Worm (Caenorhabditis elegans): ENCODE data around the gene arrd-26.
A peak's percentile ranks its signal among the peaks of the same experiment; 100 is the strongest.

Gene arrd-26

ce11 chrIV:2102793-2103192, 36.8 kb downstream of the arrd-26 start, which contains the start of gene C23H5.15:
TSS of gene C23H5.15 (minus strand) at chrIV:2102893.
- no peak for TF ChIP-seq ceh-36 (tag; optimal IDR thresholded peaks at IDR 0.05)
- no peak for TF ChIP-seq hnd-1 (tag; optimal IDR thresholded peaks at IDR 0.05)
- no peak for TF ChIP-seq ets-7 (tag; optimal IDR thresholded peaks at IDR 0.05)
- TF ChIP-seq tbx-37 (GFP tag; conservative IDR thresholded peaks at IDR 0.05) = no peak
- TF ChIP-seq tra-4 (tag; optimal IDR thresholded peaks at IDR 0.05) = no peak
- TF ChIP-seq tbx-11 (GFP tag; IDR thresholded peaks at IDR 0.05) = no peak
- no peak for TF ChIP-seq hmg-4 (GFP tag; optimal IDR thresholded peaks at IDR 0.05)
- TF ChIP-seq B0310.2 (tag; optimal IDR thresholded peaks at IDR 0.05) = no peak

ce11 chrIV:2106708-2107107, 40.7 kb downstream of the arrd-26 start:
- TF ChIP-seq pes-1 (GFP tag; IDR thresholded peaks at IDR 0.05) = peak; percentile 44; the same call in 1 of the 2 replicates
- TF ChIP-seq aly-1 (tag; optimal IDR thresholded peaks at IDR 0.05) = no peak
- TF ChIP-seq tbx-37 (GFP tag; conservative IDR thresholded peaks at IDR 0.05) = 0 out of 2 replicates have a peak, but pooled peaks have one; percentile 11

- no peak for TF ChIP-seq ets-7 (tag; optimal IDR thresholded peaks at IDR 0.05)
- TF ChIP-seq tbx-37 (GFP tag; conservative IDR thresholded peaks at IDR 0.05) = no peak
- TF ChIP-seq B0310.2 (tag; optimal IDR thresholded peaks at IDR 0.05) = no peak
- no peak for TF ChIP-seq sea-1 (GFP tag; conservative IDR thresholded peaks at IDR 0.05)
- no peak for TF ChIP-seq F13C5.2 (tag; optimal IDR thresholded peaks at IDR 0.05)
- no peak for TF ChIP-seq pes-1 (GFP tag; IDR thresholded peaks at IDR 0.05)
- no peak for TF ChIP-seq scrt-1 (GFP tag; IDR thresholded peaks at IDR 0.05)
- TF ChIP-seq ama-1 (optimal IDR thresholded peaks at IDR 0.05) = no peak
- TF ChIP-seq aly-1 (tag; optimal IDR thresholded peaks at IDR 0.05) = no peak
- TF ChIP-seq ceh-13 (GFP tag; optimal IDR thresholded peaks at IDR 0.05) = no peak
- no peak for TF ChIP-seq tra-4 (tag; optimal IDR thresholded peaks at IDR 0.05)
- TF ChIP-seq hnd-1 (tag; optimal IDR thresholded peaks at IDR 0.05) = no peak
- TF ChIP-seq ceh-36 (tag; optimal IDR thresholded peaks at IDR 0.05) = no peak
- no peak for TF ChIP-seq hmg-4 (GFP tag; optimal IDR thresholded peaks at IDR 0.05)
- no peak for TF ChIP-seq hmbx-1 (tag; optimal IDR thresholded peaks at IDR 0.05)
- no peak for TF ChIP-seq flt-1 (GFP tag; IDR thresholded peaks at IDR 0.05)
These were observed 45.4 kb downstream of the arrd-26 start, which contains the start of gene che-6 for ce11 chrIV:2111300-2111874. TSS of gene che-6 (minus strand) at chrIV:2111408.

- TF ChIP-seq hnd-1 (tag; optimal IDR thresholded peaks at IDR 0.05) (no peak), B0310.2 (tag; optimal IDR thresholded peaks at IDR 0.05) (no peak), sea-1 (GFP tag; conservative IDR thresholded peaks at IDR 0.05) (no peak)
These were observed 47.5 kb downstream of the arrd-26 start, which contains the start of gene C23H5.8 for ce11 chrIV:2113362-2114056. TSS of gene C23H5.8 (minus strand) at chrIV:2113412.

ce11 chrIV:2114337-2114736, 48.3 kb downstream of the arrd-26 start, which contains the start of gene xbx-4:
TSS of gene xbx-4 (plus strand) at chrIV:2114637.
- TF ChIP-seq pes-1 (GFP tag; IDR thresholded peaks at IDR 0.05) = no peak
- no peak for TF ChIP-seq tbx-37 (GFP tag; conservative IDR thresholded peaks at IDR 0.05)
- TF ChIP-seq ama-1 (optimal IDR thresholded peaks at IDR 0.05) = no peak

- TF ChIP-seq B0310.2 (tag; optimal IDR thresholded peaks at IDR 0.05) = no peak
- TF ChIP-seq aly-1 (tag; optimal IDR thresholded peaks at IDR 0.05) = no peak
- no peak for TF ChIP-seq ceh-13 (GFP tag; optimal IDR thresholded peaks at IDR 0.05)
- no peak for TF ChIP-seq tra-4 (tag; optimal IDR thresholded peaks at IDR 0.05)
- no peak for TF ChIP-seq hmbx-1 (tag; optimal IDR thresholded peaks at IDR 0.05)
These were observed 51.3 kb downstream of the arrd-26 start for ce11 chrIV:2117268-2117667.
